Fruit fly (Drosophila melanogaster) whole organism: ENCODE measurements around the gene PRL-1.

Experiments used
- Dll ChIP-seq: fragments of >200 bp; optimal IDR thresholded peaks from 2 replicates; lab custom pipeline; 2017
- psq ChIP-seq: fragments of >200 bp; optimal IDR thresholded peaks from 2 replicates; lab custom pipeline; 2017

DNA sequence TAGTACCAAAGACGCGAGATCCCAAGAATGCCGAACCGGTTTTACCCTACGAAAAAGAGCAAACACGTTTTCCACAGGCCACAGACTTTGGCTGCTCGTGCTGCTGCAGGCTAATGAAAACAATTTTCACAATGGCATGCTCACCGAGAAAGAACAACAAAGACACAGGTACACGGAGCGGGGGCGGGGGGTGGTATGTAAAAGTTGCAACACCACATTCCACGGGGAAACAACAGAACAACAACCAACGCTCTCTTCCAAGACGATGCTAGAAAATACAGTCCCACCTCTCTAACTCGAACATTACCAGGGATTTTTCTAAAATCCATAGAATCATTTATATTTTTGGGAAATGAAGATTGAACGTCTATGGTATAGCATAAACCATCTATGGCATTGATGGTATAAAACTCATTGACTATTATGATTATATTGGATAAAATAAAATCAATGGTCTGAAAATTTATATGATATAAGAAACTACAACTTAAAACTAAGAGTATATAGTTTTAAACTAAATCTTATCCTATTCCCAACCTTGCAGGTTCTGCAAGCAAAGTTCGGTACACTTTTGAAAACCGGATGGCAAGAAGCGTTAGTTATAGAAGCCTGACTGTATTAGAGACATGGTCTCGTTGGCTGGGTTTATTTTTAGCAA, 24.1 kb upstream of the PRL-1 start:
- no peak for TF ChIP-seq psq
- peak; percentile 45 for TF ChIP-seq Dll (lab: Kevin White, UChicago)
